Worm (Caenorhabditis elegans): ENCODE data around the gene stdh-2.

DNA sequence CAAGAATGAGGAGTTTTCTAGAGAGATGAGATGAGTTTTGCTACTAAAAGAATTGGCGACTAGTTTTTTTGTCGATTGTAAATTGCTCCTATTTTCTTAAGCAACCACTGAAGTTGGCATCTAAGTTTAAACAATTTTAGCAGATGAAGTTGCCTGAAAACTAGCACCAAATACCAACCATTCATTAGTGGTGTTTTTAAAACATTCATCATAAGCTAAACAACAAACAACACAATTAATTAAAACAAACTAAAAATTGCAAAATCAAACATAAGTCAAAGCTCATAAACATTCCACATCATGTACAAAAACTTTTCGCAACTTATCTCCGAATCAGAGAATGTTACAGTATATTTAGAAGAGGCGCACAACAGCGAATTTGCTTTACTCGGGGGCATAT lies 42.0 kb upstream of the stdh-2 start, which contains the start of gene srz-13:
- TF ChIP-seq nhr-11 (tag; optimal IDR thresholded peaks at IDR 0.05) (no peak), unc-55 (GFP tag; optimal IDR thresholded peaks at IDR 0.05) (no peak), zag-1 (tag; optimal IDR thresholded peaks at IDR 0.05) (no peak), aly-2 (tag; optimal IDR thresholded peaks at IDR 0.05) (no peak)

Measured in whole organism, L2 larva.